Worm (Caenorhabditis elegans): ENCODE measurements around the gene glo-3.
A peak's percentile ranks its signal among the peaks of the same experiment; 100 is the strongest.

The glo-3 gene

ce11 chrX:10568385-10569149 lies 35.1 kb downstream of the glo-3 start (continued):
- TF ChIP-seq efl-1 (GFP tag; optimal IDR thresholded peaks at IDR 0.05), result no peak
- TF ChIP-seq dox-1 (GFP tag; IDR thresholded peaks at IDR 0.05), result peak; percentile 91
- no peak for TF ChIP-seq mes-4 (tag; optimal IDR thresholded peaks at IDR 0.05)
- no peak for TF ChIP-seq madf-6 (GFP tag; IDR thresholded peaks at IDR 0.05)
- TF ChIP-seq Y53G8AR.9 (GFP tag; conservative IDR thresholded peaks at IDR 0.05), result peak; percentile 59; the same call in 1 of the 2 replicates
- peak; percentile 55 for TF ChIP-seq ztf-22 (GFP tag; optimal IDR thresholded peaks at IDR 0.05)
- TF ChIP-seq ccch-3 (GFP tag; optimal IDR thresholded peaks at IDR 0.05), result no peak
- peak; percentile 58 for TF ChIP-seq sptf-2 (GFP tag; optimal IDR thresholded peaks at IDR 0.05)
- peak; percentile 39; the same call in 1 of the 2 replicates for TF ChIP-seq bed-2 (GFP tag; IDR thresholded peaks at IDR 0.05)
- TF ChIP-seq lin-40 (tag; optimal IDR thresholded peaks at IDR 0.05), result peak; percentile 97
- TF ChIP-seq C06A6.2 (GFP tag; conservative IDR thresholded peaks at IDR 0.05), result peak; percentile 68; the same call in 1 of the 2 replicates
- peak; percentile 49 for TF ChIP-seq tbp1 (GFP tag; optimal IDR thresholded peaks at IDR 0.05)
- no peak for TF ChIP-seq D2030.7 (GFP tag; IDR thresholded peaks at IDR 0.05)
- TF ChIP-seq ztf-28 (GFP tag; IDR thresholded peaks at IDR 0.05), result no peak
- peak; percentile 53 for TF ChIP-seq athp-1 (tag; optimal IDR thresholded peaks at IDR 0.05)
- 0 out of 2 replicates have a peak, but pooled peaks have one; percentile 84 for TF ChIP-seq lag-1 (GFP tag; IDR thresholded peaks at IDR 0.05)
- no peak for TF ChIP-seq rpc-1 (optimal IDR thresholded peaks at IDR 0.05)
- no peak for TF ChIP-seq rpc-1 (tag; optimal IDR thresholded peaks at IDR 0.05)
- TF ChIP-seq K11D2.4 (GFP tag; IDR thresholded peaks at IDR 0.05), result peak; percentile 59
- TF ChIP-seq T26A5.8 (tag; optimal IDR thresholded peaks at IDR 0.05), result no peak
- TF ChIP-seq B0019.2 (GFP tag; conservative IDR thresholded peaks at IDR 0.05), result no peak
- TF ChIP-seq mxl-1 (tag; optimal IDR thresholded peaks at IDR 0.05), result peak; percentile 81
- no peak for TF ChIP-seq let-526 (GFP tag; IDR thresholded peaks at IDR 0.05)
- no peak for TF ChIP-seq bed-1 (GFP tag; IDR thresholded peaks at IDR 0.05)
- peak; percentile 95 for TF ChIP-seq K12H6.12 (tag; optimal IDR thresholded peaks at IDR 0.05)
- no peak for TF ChIP-seq C17E4.6 (GFP tag; IDR thresholded peaks at IDR 0.05)
- peak; percentile 22 for TF ChIP-seq dpff-1 (tag; optimal IDR thresholded peaks at IDR 0.05)
- no peak for TF ChIP-seq F49E8.2 (tag; optimal IDR thresholded peaks at IDR 0.05; ENCODE audit: insufficient read depth)
- TF ChIP-seq F10E7.11 (tag; optimal IDR thresholded peaks at IDR 0.05), result no peak
- TF ChIP-seq rec-8 (tag; optimal IDR thresholded peaks at IDR 0.05), result peak in 1 of 2 experiments; percentile 29
- peak; percentile 28 for TF ChIP-seq unc-62 (GFP tag; optimal IDR thresholded peaks at IDR 0.05)
- peak; percentile 7 for TF ChIP-seq F23B12.7 (tag; optimal IDR thresholded peaks at IDR 0.05; ENCODE audit: insufficient read depth)
- TF ChIP-seq ceh-91 (GFP tag; IDR thresholded peaks at IDR 0.05), result no peak
- no peak for TF ChIP-seq F57C9.4 (tag; optimal IDR thresholded peaks at IDR 0.05)
- TF ChIP-seq nfya-2 (GFP tag; IDR thresholded peaks at IDR 0.05), result no peak
- peak; percentile 79 for TF ChIP-seq die-1 (tag; optimal IDR thresholded peaks at IDR 0.05)
- TF ChIP-seq attf-3 (GFP tag; conservative IDR thresholded peaks at IDR 0.05), result no peak
- TF ChIP-seq Y95B8A.8 (GFP tag; IDR thresholded peaks at IDR 0.05), result no peak
- peak; percentile 29 for TF ChIP-seq T07F8.4 (tag; optimal IDR thresholded peaks at IDR 0.05)
- TF ChIP-seq lin-26 (GFP tag; IDR thresholded peaks at IDR 0.05), result peak; percentile 78
- no peak for TF ChIP-seq nfya-1 (tag; optimal IDR thresholded peaks at IDR 0.05; ENCODE audit: borderline replicate concordance, insufficient read depth)
- peak; percentile 88 for TF ChIP-seq gei-17 (GFP tag; optimal IDR thresholded peaks at IDR 0.05)
- TF ChIP-seq lsl-1 (GFP tag; optimal IDR thresholded peaks at IDR 0.05), result no peak
- TF ChIP-seq him-1 (tag; optimal IDR thresholded peaks at IDR 0.05), result no peak
- no peak for TF ChIP-seq unc-130 (GFP tag; optimal IDR thresholded peaks at IDR 0.05)
- TF ChIP-seq Y53F4B.3 (GFP tag; IDR thresholded peaks at IDR 0.05), result no peak
- TF ChIP-seq cebp-2 (GFP tag; IDR thresholded peaks at IDR 0.05), result no peak
- no peak for TF ChIP-seq madf-8 (GFP tag; conservative IDR thresholded peaks at IDR 0.05)
